Worm (Caenorhabditis elegans): ENCODE results near the gene jac-1.

DNA sequence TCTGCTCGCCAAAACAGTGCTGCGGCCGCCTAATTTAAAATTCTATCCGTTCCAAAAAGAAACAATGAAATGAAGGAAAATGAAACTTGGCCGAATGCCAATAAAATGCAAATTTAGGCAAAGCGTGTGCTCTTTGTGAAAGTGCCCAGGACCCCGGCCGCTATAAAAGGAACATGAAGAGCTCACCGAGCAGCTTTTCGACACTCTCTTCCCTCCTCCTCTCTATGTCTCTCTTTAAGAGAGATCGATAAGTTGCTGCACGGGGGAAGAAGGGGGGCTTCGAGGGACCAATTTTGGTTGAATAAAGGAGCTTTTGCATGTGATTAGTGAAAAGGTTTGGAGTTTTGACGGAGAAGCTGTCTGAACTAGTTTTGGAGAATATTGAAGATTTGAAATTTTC is 22.2 kb upstream of the jac-1 start:
- no peak for TF ChIP-seq dao-5 (tag; optimal IDR thresholded peaks at IDR 0.05)
- TF ChIP-seq him-1 (tag; optimal IDR thresholded peaks at IDR 0.05) = no peak

Measured in whole organism, L4/young adult.